Worm (Caenorhabditis elegans) whole organism, L2 larva: Measurements from ENCODE around the gene R04E5.7.
A peak's percentile ranks its signal among the peaks of the same experiment; 100 is the strongest.

ENCODE experiments used
- C34F6.9 ChIP-seq: fragments of 150-350 bp; optimal IDR thresholded peaks from 2 replicates; lab custom pipeline; 2014; ENCODE audit warnings: missing biosample characterization, missing genetic modification characterization
- F13H6.1 ChIP-seq: sonication (generic microtip); optimal IDR thresholded peaks from 2 replicates; lab custom pipeline; 2016; ENCODE audit warnings: missing genetic modification characterization, missing compliant biosample characterization
- R02D3.7 ChIP-seq: fragments of 150-350 bp; optimal IDR thresholded peaks from 2 replicates; lab custom pipeline; 2014; ENCODE audit warnings: missing biosample characterization, missing genetic modification characterization
- Y55F3AM.14 ChIP-seq: fragments of 200-800 bp; sonication (Bioruptor generic); optimal IDR thresholded peaks from 2 replicates; lab custom pipeline; 2018; ENCODE audit warnings: mild to moderate bottlenecking, missing genetic modification characterization, missing compliant biosample characterization
- ZK546.5 ChIP-seq: sonication (generic microtip); optimal IDR thresholded peaks from 2 replicates; lab custom pipeline; 2017; ENCODE audit warnings: missing biosample characterization, missing genetic modification characterization
- alr-1 ChIP-seq: fragments of 150-350 bp; optimal IDR thresholded peaks from 2 replicates; lab custom pipeline; 2014; ENCODE audit warnings: missing biosample characterization, missing genetic modification characterization
- ama-1 ChIP-seq: fragments of 150-350 bp; optimal IDR thresholded peaks from 2 replicates; lab custom pipeline; 2018; ENCODE audit warnings: inconsistent platforms
- blmp-1 ChIP-seq: sonication (generic microtip); optimal IDR thresholded peaks from 2 replicates; lab custom pipeline; 2017; ENCODE audit warnings: missing genetic modification characterization, mild to moderate bottlenecking, missing compliant biosample characterization, antibody characterized with exemption, moderate library complexity; ENCODE audit not compliant: insufficient read depth
- ceh-16 ChIP-seq: fragments of 150-350 bp; optimal IDR thresholded peaks from 2 replicates; lab custom pipeline; 2014; ENCODE audit warnings: missing biosample characterization, missing genetic modification characterization
- ceh-82 ChIP-seq: fragments of 150-350 bp; optimal IDR thresholded peaks from 2 replicates; lab custom pipeline; 2014; ENCODE audit warnings: missing biosample characterization, missing genetic modification characterization
- crh-2 ChIP-seq: sonication (generic microtip); optimal IDR thresholded peaks from 2 replicates; lab custom pipeline; 2017; ENCODE audit warnings: missing biosample characterization, missing genetic modification characterization
- dmd-4 ChIP-seq: sonication (generic microtip); optimal IDR thresholded peaks from 2 replicates; lab custom pipeline; 2017; ENCODE audit warnings: missing biosample characterization, missing genetic modification characterization
- egl-27 ChIP-seq: sonication (generic microtip); optimal IDR thresholded peaks from 3 replicates; lab custom pipeline; 2017; ENCODE audit warnings: missing biosample characterization, missing genetic modification reagents, missing genetic modification characterization
- elt-1 ChIP-seq: fragments of 150-350 bp; optimal IDR thresholded peaks from 2 replicates; lab custom pipeline; 2014; ENCODE audit warnings: missing biosample characterization, missing genetic modification characterization
- elt-3 ChIP-seq: sonication (generic microtip); optimal IDR thresholded peaks from 2 replicates; lab custom pipeline; 2017; ENCODE audit warnings: missing biosample characterization, missing genetic modification characterization
- fos-1 ChIP-seq: fragments of 150-350 bp; optimal IDR thresholded peaks from 2 replicates; lab custom pipeline; 2014; ENCODE audit warnings: missing biosample characterization, missing genetic modification characterization
- gmeb-1 ChIP-seq: fragments of 150-350 bp; optimal IDR thresholded peaks from 2 replicates; lab custom pipeline; 2014; ENCODE audit warnings: missing biosample characterization, missing genetic modification characterization
- lin-11 ChIP-seq: fragments of 150-350 bp; sonication (generic microtip); optimal IDR thresholded peaks from 2 replicates; lab custom pipeline; 2014; ENCODE audit warnings: missing biosample characterization, missing genetic modification characterization, inconsistent platforms, mixed read lengths
- lin-13 ChIP-seq: fragments of 150-350 bp; optimal IDR thresholded peaks from 2 replicates; lab custom pipeline; 2014; ENCODE audit warnings: missing biosample characterization, missing genetic modification reagents, missing genetic modification characterization
- lin-39 ChIP-seq: fragments of 150-350 bp; optimal IDR thresholded peaks from 2 replicates; lab custom pipeline; 2014; ENCODE audit warnings: missing biosample characterization, missing genetic modification reagents, missing genetic modification characterization
- lsy-2 ChIP-seq, 2 experiments: fragments of 150-350 bp in 1 of 2; sonication (generic microtip) in 1 of 2; optimal IDR thresholded peaks; 2 replicates each; lab custom pipeline; 2014 to 2017; ENCODE audit warnings: missing biosample characterization in 2 of 2, missing genetic modification characterization in 2 of 2
- mbf-1 ChIP-seq: sonication (generic microtip); optimal IDR thresholded peaks from 2 replicates; lab custom pipeline; 2017; ENCODE audit warnings: missing biosample characterization, missing genetic modification characterization
- mdl-1 ChIP-seq, 2 experiments: fragments of 150-350 bp in 1 of 2; sonication (generic microtip) in 1 of 2; optimal IDR thresholded peaks; 2 replicates each; lab custom pipeline; 2017; ENCODE audit warnings: missing biosample characterization in 2 of 2, missing genetic modification characterization in 2 of 2
- nhr-10 ChIP-seq: sonication (generic microtip); optimal IDR thresholded peaks from 2 replicates; lab custom pipeline; 2017; ENCODE audit warnings: missing biosample characterization, missing genetic modification characterization
- nhr-11 ChIP-seq: fragments of 150-350 bp; optimal IDR thresholded peaks from 2 replicates; lab custom pipeline; 2014; ENCODE audit warnings: missing biosample characterization, missing genetic modification characterization
- nhr-12 ChIP-seq: fragments of 150-350 bp; optimal IDR thresholded peaks from 2 replicates; lab custom pipeline; 2014; ENCODE audit warnings: missing biosample characterization, missing genetic modification characterization
- nhr-129 ChIP-seq: fragments of 150-350 bp; optimal IDR thresholded peaks from 2 replicates; lab custom pipeline; 2014; ENCODE audit warnings: missing biosample characterization, missing genetic modification characterization
- nhr-21 ChIP-seq: fragments of 150-350 bp; optimal IDR thresholded peaks from 2 replicates; lab custom pipeline; 2014; ENCODE audit warnings: missing biosample characterization, missing genetic modification characterization
- nhr-237 ChIP-seq: fragments of 150-350 bp; optimal IDR thresholded peaks from 2 replicates; lab custom pipeline; 2014; ENCODE audit warnings: missing biosample characterization, missing genetic modification characterization
- nhr-77 ChIP-seq: fragments of 150-350 bp; optimal IDR thresholded peaks from 2 replicates; lab custom pipeline; 2014; ENCODE audit warnings: missing biosample characterization, missing genetic modification characterization
- peb-1 ChIP-seq: fragments of 150-350 bp; optimal IDR thresholded peaks from 2 replicates; lab custom pipeline; 2014; ENCODE audit warnings: missing biosample characterization, missing genetic modification characterization
- sem-4 ChIP-seq: fragments of 150-350 bp; optimal IDR thresholded peaks from 2 replicates; lab custom pipeline; 2014; ENCODE audit warnings: missing biosample characterization, missing genetic modification reagents, missing genetic modification characterization
- sma-3 ChIP-seq: sonication (generic microtip); optimal IDR thresholded peaks from 2 replicates; lab custom pipeline; 2016; ENCODE audit warnings: missing genetic modification reagents, missing genetic modification characterization, missing compliant biosample characterization
- sma-9 ChIP-seq, 2 experiments: fragments of 150-350 bp in 1 of 2; sonication (generic microtip) in 1 of 2; optimal IDR thresholded peaks; 2 replicates each; lab custom pipeline; 2014 to 2016; ENCODE audit warnings: missing genetic modification characterization in 2 of 2, mild to moderate bottlenecking in 1 of 2, missing biosample characterization in 1 of 2, missing compliant biosample characterization in 1 of 2, missing genetic modification reagents in 1 of 2, moderate library complexity in 1 of 2
- snpc-4 ChIP-seq: fragments of 150-350 bp; optimal IDR thresholded peaks from 2 replicates; lab custom pipeline; 2014; ENCODE audit warnings: missing biosample characterization, missing genetic modification characterization
- unc-39 ChIP-seq: fragments of 150-350 bp; optimal IDR thresholded peaks from 2 replicates; lab custom pipeline; 2014; ENCODE audit warnings: missing biosample characterization, missing genetic modification characterization
- unc-55 ChIP-seq: fragments of 150-350 bp; sonication (generic microtip); optimal IDR thresholded peaks from 3 replicates; lab custom pipeline; 2014; ENCODE audit warnings: missing biosample characterization, missing genetic modification reagents, missing genetic modification characterization
- zag-1 ChIP-seq: fragments of 150-350 bp; optimal IDR thresholded peaks from 2 replicates; lab custom pipeline; 2014; ENCODE audit warnings: missing biosample characterization, missing genetic modification characterization
- ztf-1 ChIP-seq: fragments of 200-800 bp; sonication (Bioruptor generic); conservative IDR thresholded peaks from 2 replicates; pipeline ENCODE4 v1.3.6; 2022; ENCODE audit warnings: missing genetic modification characterization, missing compliant biosample characterization
- ztf-11 ChIP-seq: sonication (generic microtip); optimal IDR thresholded peaks from 2 replicates; lab custom pipeline; 2017; ENCODE audit warnings: missing biosample characterization, missing genetic modification characterization
- ztf-4 ChIP-seq: fragments of 150-350 bp; optimal IDR thresholded peaks from 2 replicates; lab custom pipeline; 2014; ENCODE audit warnings: missing biosample characterization, missing genetic modification characterization

R04E5.7 gene

ce11 chrX:8820643-8821042 is 23.6 kb upstream of the R04E5.7 start:
- peak; percentile 23 for TF ChIP-seq sma-9 (GFP tag; optimal IDR thresholded peaks at IDR 0.05; lab: Kevin White, UChicago)
- no peak for TF ChIP-seq sma-9 (tag; optimal IDR thresholded peaks at IDR 0.05; lab: Kevin White, UChicago)
- peak; percentile 68 for TF ChIP-seq crh-2 (tag; lab: Kevin White, UChicago)
- TF ChIP-seq gmeb-1 (tag; lab: Kevin White, UChicago) = peak; percentile 3
- peak; percentile 92 for TF ChIP-seq fos-1
- no peak for TF ChIP-seq ama-1 (lab: Kevin White, UChicago)
- TF ChIP-seq ZK546.5 (tag; lab: Kevin White, UChicago) = no peak

ce11 chrX:8819815-8820415 is 22.9 kb upstream of the R04E5.7 start:
- TF ChIP-seq sma-3 (GFP tag; lab: Kevin White, UChicago) (peak; percentile 14), zag-1 (tag; lab: Kevin White, UChicago) (no peak), nhr-21 (tag; lab: Kevin White, UChicago) (peak; percentile 62)

- peak; percentile 30 for TF ChIP-seq fos-1
- TF ChIP-seq ztf-4 (tag; lab: Kevin White, UChicago) = no peak
- TF ChIP-seq, all 48 proteins: peak for 1
Observed at ce11 chrX:8817929-8818328, 20.9 kb upstream of the R04E5.7 start.

ce11 chrX:8811916-8812315 is 14.9 kb upstream of the R04E5.7 start, which contains the start of gene cnnm-2:
cnnm-2 (plus strand) TSS chrX:8812105.
- TF ChIP-seq crh-2 (tag; lab: Kevin White, UChicago) (peak; percentile 53), fos-1 (peak; percentile 82), zag-1 (tag; lab: Kevin White, UChicago) (no peak), unc-55 (no peak), C34F6.9 (tag; lab: Kevin White, UChicago) (no peak), lin-11 (tag; lab: Kevin White, UChicago) (no peak), ztf-1 (no peak), snpc-4 (tag; lab: Kevin White, UChicago) (no peak), ceh-82 (tag; lab: Kevin White, UChicago) (no peak), gmeb-1 (tag; lab: Kevin White, UChicago) (no peak)

ce11 chrX:8810908-8811307 is 13.8 kb upstream of the R04E5.7 start, which contains the start of gene R04E5.9:
R04E5.9 (minus strand) TSS chrX:8811142.
- peak; percentile 7 for TF ChIP-seq ama-1 (lab: Kevin White, UChicago)
- TF ChIP-seq nhr-11 (tag; lab: Kevin White, UChicago) = no peak
- TF ChIP-seq unc-39 (tag; lab: Kevin White, UChicago) = no peak
- no peak for TF ChIP-seq mbf-1 (tag; lab: Kevin White, UChicago)
- TF ChIP-seq F13H6.1 (tag; lab: Kevin White, UChicago) = peak; percentile 92
- TF ChIP-seq ztf-1 = no peak
- TF ChIP-seq ZK546.5 (tag; lab: Kevin White, UChicago) = no peak
- TF ChIP-seq nhr-12 = no peak
- peak; percentile 53 to 84 for TF ChIP-seq lsy-2 (tag; optimal IDR thresholded peaks at IDR 0.05; lab: Kevin White, UChicago)
- no peak for TF ChIP-seq R02D3.7 (tag; lab: Kevin White, UChicago)
- peak; percentile 81 for TF ChIP-seq sem-4 (tag; lab: Kevin White, UChicago)
- no peak for TF ChIP-seq lin-39
- TF ChIP-seq sma-9 (GFP tag; optimal IDR thresholded peaks at IDR 0.05; lab: Kevin White, UChicago) = peak; percentile 90
- no peak for TF ChIP-seq sma-9 (tag; optimal IDR thresholded peaks at IDR 0.05; lab: Kevin White, UChicago)
- TF ChIP-seq snpc-4 (tag; lab: Kevin White, UChicago) = peak; percentile 26
- TF ChIP-seq crh-2 (tag; lab: Kevin White, UChicago) = peak; percentile 94
- TF ChIP-seq C34F6.9 (tag; lab: Kevin White, UChicago) = peak; percentile 94
- TF ChIP-seq alr-1 (tag; lab: Kevin White, UChicago) = no peak
- TF ChIP-seq nhr-129 (tag; lab: Kevin White, UChicago) = peak; percentile 93
- no peak for TF ChIP-seq elt-1 (tag; lab: Kevin White, UChicago)
- peak; percentile 96 for TF ChIP-seq lin-11 (tag; lab: Kevin White, UChicago)
- peak; percentile 9 for TF ChIP-seq nhr-77
- peak; percentile 48 for TF ChIP-seq gmeb-1 (tag; lab: Kevin White, UChicago)
- peak; percentile 83 for TF ChIP-seq lin-13 (GFP tag; lab: Kevin White, UChicago)
- no peak for TF ChIP-seq ceh-16 (tag; lab: Kevin White, UChicago)
- no peak for TF ChIP-seq elt-3 (tag; lab: Kevin White, UChicago)
- peak; percentile 77 for TF ChIP-seq zag-1 (tag; lab: Kevin White, UChicago)
- no peak for TF ChIP-seq nhr-237
- no peak for TF ChIP-seq dmd-4 (tag; lab: Kevin White, UChicago)
- peak; percentile 33 for TF ChIP-seq ceh-82 (tag; lab: Kevin White, UChicago)
- peak; percentile 72 for TF ChIP-seq sma-3 (GFP tag; lab: Kevin White, UChicago)
- peak; percentile 84 to 95 for TF ChIP-seq mdl-1 (tag; optimal IDR thresholded peaks at IDR 0.05; lab: Kevin White, UChicago)
- peak; percentile 13 for TF ChIP-seq peb-1
- TF ChIP-seq Y55F3AM.14 (GFP tag; lab: Kevin White, UChicago) = peak; percentile 80
- peak; percentile 70 for TF ChIP-seq nhr-21 (tag; lab: Kevin White, UChicago)
- peak; percentile 41 for TF ChIP-seq ztf-4 (tag; lab: Kevin White, UChicago)
- TF ChIP-seq ztf-11 = no peak
- peak; percentile 86 for TF ChIP-seq egl-27
- TF ChIP-seq nhr-10 (tag; lab: Kevin White, UChicago) = no peak
- TF ChIP-seq blmp-1 (tag; lab: Kevin White, UChicago) = peak; percentile 49
